Fruit fly (Drosophila melanogaster) whole organism, pupa: ENCODE data around the gene Cdc16.
A peak's percentile ranks its signal among the peaks of the same experiment; 100 is the strongest.

Experiments
- CG10348 ChIP-seq: fragments of 200-800 bp; sonication (Bioruptor generic); IDR thresholded peaks from 2 replicates; pipeline ENCODE4 v1.3.6; 2022; ENCODE audit warnings: missing biosample characterization, missing genetic modification characterization
- CG12605 ChIP-seq: fragments of 200-800 bp; sonication (Bioruptor generic); IDR thresholded peaks from 2 replicates; pipeline ENCODE4 v1.3.6; 2022; ENCODE audit warnings: missing biosample characterization, missing genetic modification characterization
- CG13204 ChIP-seq: fragments of 200-800 bp; sonication (Bioruptor generic); optimal IDR thresholded peaks from 2 replicates; lab custom pipeline; 2018; ENCODE audit warnings: missing biosample characterization, mild to moderate bottlenecking, missing genetic modification characterization, moderate library complexity
- CG14655 ChIP-seq: fragments of 200-800 bp; sonication (Bioruptor generic); optimal IDR thresholded peaks from 3 replicates; lab custom pipeline; 2017; ENCODE audit warnings: mild to moderate bottlenecking, missing biosample characterization, missing genetic modification reagents, missing genetic modification characterization
- CG15710 ChIP-seq: fragments of 200-800 bp; sonication (Bioruptor generic); optimal IDR thresholded peaks from 2 replicates; lab custom pipeline; 2018; ENCODE audit warnings: missing biosample characterization, mild to moderate bottlenecking, missing genetic modification characterization, moderate library complexity
- CG17806 ChIP-seq: fragments of 200-800 bp; sonication (Bioruptor generic); optimal IDR thresholded peaks from 2 replicates; lab custom pipeline; 2018; ENCODE audit warnings: missing biosample characterization, mild to moderate bottlenecking, missing genetic modification characterization, moderate library complexity
- CG32121 ChIP-seq: fragments of 200-800 bp; sonication (Bioruptor generic); IDR thresholded peaks from 2 replicates; pipeline ENCODE4 v1.3.6; 2022; ENCODE audit warnings: missing biosample characterization, missing genetic modification characterization
- CG34367 ChIP-seq: fragments of 200-800 bp; sonication (Bioruptor generic); optimal IDR thresholded peaks from 2 replicates; lab custom pipeline; 2018; ENCODE audit warnings: missing biosample characterization, mild to moderate bottlenecking, missing genetic modification characterization
- CG4496 ChIP-seq: fragments of 200-800 bp; sonication (Bioruptor generic); IDR thresholded peaks from 3 replicates; pipeline ENCODE4 v1.3.6; 2022; ENCODE audit warnings: missing biosample characterization, missing genetic modification characterization
- CG8159 ChIP-seq: fragments of 200-800 bp; sonication (Bioruptor generic); optimal IDR thresholded peaks from 3 replicates; lab custom pipeline; 2018; ENCODE audit warnings: missing biosample characterization, mild to moderate bottlenecking, missing genetic modification characterization, moderate library complexity
- CG8301 ChIP-seq: fragments of 200-800 bp; sonication (Bioruptor generic); optimal IDR thresholded peaks from 2 replicates; lab custom pipeline; 2018; ENCODE audit warnings: missing biosample characterization, mild to moderate bottlenecking, missing genetic modification characterization
- CG9948 ChIP-seq: fragments of 200-800 bp; sonication (Bioruptor generic); optimal IDR thresholded peaks from 2 replicates; lab custom pipeline; 2018; ENCODE audit warnings: missing biosample characterization, mild to moderate bottlenecking, missing genetic modification characterization, moderate library complexity
- D1 ChIP-seq: fragments of 200-800 bp; sonication (Bioruptor generic); optimal IDR thresholded peaks from 2 replicates; lab custom pipeline; 2018; ENCODE audit warnings: missing biosample characterization, mild to moderate bottlenecking, missing genetic modification characterization, moderate library complexity
- EcR ChIP-seq: fragments of 200-800 bp; sonication (Bioruptor generic); optimal IDR thresholded peaks from 3 replicates; lab custom pipeline; 2019; ENCODE audit warnings: missing biosample characterization, missing genetic modification characterization, mild to moderate bottlenecking, moderate library complexity, missing genetic modification reagents
- Ets98B ChIP-seq: fragments of 200-800 bp; sonication (Bioruptor generic); IDR thresholded peaks from 2 replicates; pipeline ENCODE4 v1.3.6; 2022; ENCODE audit warnings: missing biosample characterization, missing genetic modification characterization
- Pif1A ChIP-seq: fragments of 200-800 bp; sonication (Bioruptor generic); optimal IDR thresholded peaks from 3 replicates; lab custom pipeline; 2016; ENCODE audit warnings: missing biosample characterization, missing genetic modification characterization
- Pif1B ChIP-seq: fragments of 200-800 bp; sonication (Bioruptor generic); optimal IDR thresholded peaks from 3 replicates; lab custom pipeline; 2016; ENCODE audit warnings: missing biosample characterization, missing genetic modification characterization
- Snoo ChIP-seq: fragments of 200-800 bp; sonication (Bioruptor generic); optimal IDR thresholded peaks from 3 replicates; lab custom pipeline; 2017; ENCODE audit warnings: missing biosample characterization, mild to moderate bottlenecking, missing genetic modification characterization, inconsistent platforms
- fd96Ca ChIP-seq: fragments of 200-800 bp; sonication (Bioruptor generic); IDR thresholded peaks from 3 replicates; pipeline ENCODE4 v1.3.6; 2022; ENCODE audit warnings: missing biosample characterization, missing genetic modification characterization
- gl ChIP-seq: fragments of 200-800 bp; sonication (Bioruptor generic); optimal IDR thresholded peaks from 2 replicates; lab custom pipeline; 2018; ENCODE audit warnings: missing biosample characterization, mild to moderate bottlenecking, missing genetic modification characterization
- rn ChIP-seq: fragments of 200-800 bp; sonication (Bioruptor generic); IDR thresholded peaks from 2 replicates; pipeline ENCODE4 v1.3.6; 2022; ENCODE audit warnings: missing biosample characterization, missing genetic modification characterization

Gene Cdc16

dm6 chr3R:23309690-23310089 lies 28.7 kb downstream of the Cdc16 start:
- no peak for TF ChIP-seq CG34367 (tag; lab: Kevin White, UChicago)
- TF ChIP-seq CG15710 (tag; lab: Kevin White, UChicago), result no peak
- no peak for TF ChIP-seq Pif1B (GFP tag; lab: Kevin White, UChicago)
- TF ChIP-seq Snoo (tag; lab: Kevin White, UChicago), result no peak
- no peak for TF ChIP-seq CG14655 (GFP tag; lab: Kevin White, UChicago)
- no peak for TF ChIP-seq CG4496 (GFP tag; lab: Robert Waterston, UW)
- TF ChIP-seq CG13204 (GFP tag; lab: Kevin White, UChicago), result no peak
- no peak for TF ChIP-seq D1 (tag; lab: Kevin White, UChicago)
- TF ChIP-seq rn (GFP tag; lab: Robert Waterston, UW), result no peak
- TF ChIP-seq Pif1A, result no peak
- TF ChIP-seq CG10348 (GFP tag; lab: Robert Waterston, UW), result no peak
- TF ChIP-seq CG12605 (GFP tag; lab: Robert Waterston, UW), result no peak
- TF ChIP-seq fd96Ca (GFP tag; lab: Robert Waterston, UW), result no peak
- TF ChIP-seq CG8159, result no peak

dm6 chr3R:23310151-23310550 lies 29.1 kb downstream of the Cdc16 start:
- no peak for TF ChIP-seq CG13204 (GFP tag; lab: Kevin White, UChicago)
- TF ChIP-seq, all 21 proteins: peak for 0

dm6 chr3R:23312796-23313195 lies 31.8 kb downstream of the Cdc16 start:
- no peak for TF ChIP-seq CG32121
- TF ChIP-seq CG34367 (tag; lab: Kevin White, UChicago), result no peak
- no peak for TF ChIP-seq EcR (GFP tag; lab: Kevin White, UChicago)
- TF ChIP-seq CG10348 (GFP tag; lab: Robert Waterston, UW), result no peak
- TF ChIP-seq CG8159, result no peak
- TF ChIP-seq Pif1B (GFP tag; lab: Kevin White, UChicago), result no peak
- no peak for TF ChIP-seq rn (GFP tag; lab: Robert Waterston, UW)
- TF ChIP-seq CG12605 (GFP tag; lab: Robert Waterston, UW), result no peak
- no peak for TF ChIP-seq CG9948
- TF ChIP-seq Pif1A, result no peak
- no peak for TF ChIP-seq CG15710 (tag; lab: Kevin White, UChicago)
- TF ChIP-seq CG17806 (tag; lab: Kevin White, UChicago), result no peak
- TF ChIP-seq D1 (tag; lab: Kevin White, UChicago), result no peak
- no peak for TF ChIP-seq Snoo (tag; lab: Kevin White, UChicago)
- no peak for TF ChIP-seq CG14655 (GFP tag; lab: Kevin White, UChicago)
- no peak for TF ChIP-seq CG4496 (GFP tag; lab: Robert Waterston, UW)

- TF ChIP-seq CG10348 (GFP tag; lab: Robert Waterston, UW) (no peak), fd96Ca (GFP tag; lab: Robert Waterston, UW) (peak; percentile 84), CG12605 (GFP tag; lab: Robert Waterston, UW) (peak; percentile 80), CG13204 (GFP tag; lab: Kevin White, UChicago) (peak; percentile 74), CG32121 (peak; percentile 81), CG8301 (tag; lab: Kevin White, UChicago) (peak; percentile 3), rn (GFP tag; lab: Robert Waterston, UW) (peak; percentile 54), CG15710 (tag; lab: Kevin White, UChicago) (peak; percentile 24), CG14655 (GFP tag; lab: Kevin White, UChicago) (peak; percentile 29), CG34367 (tag; lab: Kevin White, UChicago) (peak; percentile 48), gl (tag; lab: Kevin White, UChicago) (peak; percentile 59), Snoo (tag; lab: Kevin White, UChicago) (peak; percentile 47), Pif1B (GFP tag; lab: Kevin White, UChicago) (peak; percentile 42), D1 (tag; lab: Kevin White, UChicago) (no peak), Pif1A (peak; percentile 69), Ets98B (GFP tag; lab: Robert Waterston, UW) (peak; percentile 67), CG17806 (tag; lab: Kevin White, UChicago) (no peak), CG8159 (peak; percentile 52), CG4496 (GFP tag; lab: Robert Waterston, UW) (peak; percentile 87), EcR (GFP tag; lab: Kevin White, UChicago) (peak; percentile 44), CG9948 (peak; percentile 7)
Observed at dm6 chr3R:23314332-23314731, 33.3 kb downstream of the Cdc16 start.

- TF ChIP-seq gl (tag; lab: Kevin White, UChicago) (no peak), CG4496 (GFP tag; lab: Robert Waterston, UW) (no peak), CG8159 (no peak), CG10348 (GFP tag; lab: Robert Waterston, UW) (no peak), D1 (tag; lab: Kevin White, UChicago) (no peak), CG32121 (no peak)
Observed at dm6 chr3R:23315221-23315620, 34.2 kb downstream of the Cdc16 start.

dm6 chr3R:23315630-23316029 lies 34.6 kb downstream of the Cdc16 start:
- TF ChIP-seq fd96Ca (GFP tag; lab: Robert Waterston, UW), result no peak
- no peak for TF ChIP-seq EcR (GFP tag; lab: Kevin White, UChicago)
- peak; percentile 34 for TF ChIP-seq CG8301 (tag; lab: Kevin White, UChicago)
- no peak for TF ChIP-seq Ets98B (GFP tag; lab: Robert Waterston, UW)
- TF ChIP-seq D1 (tag; lab: Kevin White, UChicago), result no peak
- TF ChIP-seq CG10348 (GFP tag; lab: Robert Waterston, UW), result no peak
- TF ChIP-seq CG17806 (tag; lab: Kevin White, UChicago), result peak; percentile 14
- no peak for TF ChIP-seq Snoo (tag; lab: Kevin White, UChicago)
- no peak for TF ChIP-seq gl (tag; lab: Kevin White, UChicago)
- TF ChIP-seq CG4496 (GFP tag; lab: Robert Waterston, UW), result no peak; the same call in 2 of the 3 replicates
- peak; percentile 39 for TF ChIP-seq CG14655 (GFP tag; lab: Kevin White, UChicago)
- TF ChIP-seq Pif1A, result no peak
- TF ChIP-seq CG34367 (tag; lab: Kevin White, UChicago), result no peak
- no peak for TF ChIP-seq Pif1B (GFP tag; lab: Kevin White, UChicago)
- peak; percentile 21 for TF ChIP-seq CG9948
- TF ChIP-seq CG8159, result peak; percentile 3
